Fruit fly (Drosophila melanogaster): ENCODE measurements around the gene Mi-2.

The Mi-2 gene

dm6 chr3L:19845047-19845906 lies 64.7 kb downstream of the Mi-2 start, which contains the start of gene Papss (continued):
- no peak for TF ChIP-seq zfh2 (GFP tag; optimal IDR thresholded peaks at IDR 0.05)
- TF ChIP-seq Dip2 (GFP tag; IDR thresholded peaks at IDR 0.05) = no peak
- TF ChIP-seq Dbx (GFP tag; IDR thresholded peaks at IDR 0.05) = peak; percentile 70; the same call in 2 of the 3 replicates
- TF ChIP-seq sqz (GFP tag; optimal IDR thresholded peaks at IDR 0.05) = no peak
- TF ChIP-seq HmgZ (tag; optimal IDR thresholded peaks at IDR 0.05) = peak; percentile 6
- TF ChIP-seq CG4424 (GFP tag; optimal IDR thresholded peaks at IDR 0.05) = no peak
- no peak for TF ChIP-seq Hsf (GFP tag; optimal IDR thresholded peaks at IDR 0.05)
- peak; percentile 12 for TF ChIP-seq CG13624 (GFP tag; optimal IDR thresholded peaks at IDR 0.05)
- TF ChIP-seq BEAF-32 (GFP tag; optimal IDR thresholded peaks at IDR 0.05) = peak; percentile 79
- no peak for TF ChIP-seq CG13123 (GFP tag; optimal IDR thresholded peaks at IDR 0.05)
- TF ChIP-seq lmd (GFP tag; IDR thresholded peaks at IDR 0.05) = no peak; the same call in 1 of the 2 replicates
- TF ChIP-seq cwo (GFP tag; optimal IDR thresholded peaks at IDR 0.05) = peak; percentile 24
- TF ChIP-seq CG8359 (GFP tag; optimal IDR thresholded peaks at IDR 0.05; ENCODE audit: borderline replicate concordance) = no peak
- no peak for TF ChIP-seq gce (GFP tag; IDR thresholded peaks at IDR 0.05)
- TF ChIP-seq MTF-1 (GFP tag; optimal IDR thresholded peaks at IDR 0.05; ENCODE audit: borderline replicate concordance) = no peak
- peak; percentile 32; the same call in 1 of the 3 replicates for TF ChIP-seq CG14860 (GFP tag; IDR thresholded peaks at IDR 0.05; ENCODE audit: partially characterized antibody)
- TF ChIP-seq CG15269 (tag; optimal IDR thresholded peaks at IDR 0.05) = no peak
- TF ChIP-seq Deaf1 (tag; optimal IDR thresholded peaks at IDR 0.05) = no peak
- TF ChIP-seq unpg (GFP tag; optimal IDR thresholded peaks at IDR 0.05) = no peak
- TF ChIP-seq tin (GFP tag; optimal IDR thresholded peaks at IDR 0.05) = no peak
- no peak for TF ChIP-seq Nf-YB (GFP tag; optimal IDR thresholded peaks at IDR 0.05)
- peak; percentile 67 for TF ChIP-seq trem (tag; optimal IDR thresholded peaks at IDR 0.05)
- TF ChIP-seq ab (GFP tag; optimal IDR thresholded peaks at IDR 0.05) = no peak
- TF ChIP-seq az2 (GFP tag; optimal IDR thresholded peaks at IDR 0.05) = no peak
- TF ChIP-seq CG7786 (GFP tag; optimal IDR thresholded peaks at IDR 0.05) = no peak
- TF ChIP-seq Drgx (GFP tag; IDR thresholded peaks at IDR 0.05) = no peak
- TF ChIP-seq ERR (GFP tag; optimal IDR thresholded peaks at IDR 0.05) = no peak
- peak; percentile 50 for TF ChIP-seq pfk (GFP tag; optimal IDR thresholded peaks at IDR 0.05)
- TF ChIP-seq cato (GFP tag; optimal IDR thresholded peaks at IDR 0.05; ENCODE audit: borderline replicate concordance) = no peak
- TF ChIP-seq chn (GFP tag; optimal IDR thresholded peaks at IDR 0.05) = no peak
- TF ChIP-seq unc-4 (GFP tag; IDR thresholded peaks at IDR 0.05; ENCODE audit: partially characterized antibody) = peak; percentile 86
- no peak for TF ChIP-seq dpn (GFP tag; optimal IDR thresholded peaks at IDR 0.05)
- no peak for TF ChIP-seq bcd (GFP tag; optimal IDR thresholded peaks at IDR 0.05)
- no peak for TF ChIP-seq HLHmδ (GFP tag; optimal IDR thresholded peaks at IDR 0.05)
- peak; percentile 84 for TF ChIP-seq amos (GFP tag; IDR thresholded peaks at IDR 0.05; ENCODE audit: partially characterized antibody)
- no peak for TF ChIP-seq dm (GFP tag; optimal IDR thresholded peaks at IDR 0.05)
- no peak for TF ChIP-seq h (optimal IDR thresholded peaks at IDR 0.05)
- TF ChIP-seq CG9817 (tag; optimal IDR thresholded peaks at IDR 0.05) = no peak
- TF ChIP-seq tgo (GFP tag; IDR thresholded peaks at IDR 0.05) = 0 out of 3 replicates have a peak, but pooled peaks have one; percentile 20
- TF ChIP-seq ci (GFP tag; IDR thresholded peaks at IDR 0.05) = peak; percentile 44; the same call in 1 of the 3 replicates
- no peak for TF ChIP-seq slou (GFP tag; optimal IDR thresholded peaks at IDR 0.05)
- no peak for TF ChIP-seq disco-r (GFP tag; optimal IDR thresholded peaks at IDR 0.05)
- TF ChIP-seq grau (tag; optimal IDR thresholded peaks at IDR 0.05) = no peak
- TF ChIP-seq CG12236 (GFP tag; optimal IDR thresholded peaks at IDR 0.05) = no peak
- no peak for TF ChIP-seq Aef1 (GFP tag; IDR thresholded peaks at IDR 0.05)
- TF ChIP-seq CG4404 (GFP tag; IDR thresholded peaks at IDR 0.05) = no peak
- TF ChIP-seq CG12391 (tag; optimal IDR thresholded peaks at IDR 0.05) = peak; percentile 57
- TF ChIP-seq eve (GFP tag; optimal IDR thresholded peaks at IDR 0.05) = no peak
- TF ChIP-seq z (GFP tag; IDR thresholded peaks at IDR 0.05) = no peak
- TF ChIP-seq CG9609 (GFP tag; optimal IDR thresholded peaks at IDR 0.05) = no peak

Data from whole organism, embryonic.